Fruit fly (Drosophila melanogaster): ENCODE measurements around the gene CG4009.

The CG4009 gene

dm6 chr3R:16986181-16987074 lies 49.4 kb downstream of the CG4009 start (continued):
- TF ChIP-seq salr (GFP tag; optimal IDR thresholded peaks at IDR 0.05): peak; percentile 73 to 80
- TF ChIP-seq pdm3 (GFP tag; optimal IDR thresholded peaks at IDR 0.05): peak; percentile 91
- TF ChIP-seq OdsH (GFP tag; optimal IDR thresholded peaks at IDR 0.05): peak; percentile 90
- peak; percentile 84 for TF ChIP-seq CG8632 (GFP tag; optimal IDR thresholded peaks at IDR 0.05)
- TF ChIP-seq Eip93F (GFP tag; optimal IDR thresholded peaks at IDR 0.05): peak; percentile 68
- TF ChIP-seq CG31627 (GFP tag; optimal IDR thresholded peaks at IDR 0.05): peak; percentile 93
- peak; percentile 82 for TF ChIP-seq dsx (GFP tag; optimal IDR thresholded peaks at IDR 0.05; ENCODE audit: poor library complexity, severe bottlenecking)
- peak; percentile 94 for TF ChIP-seq CG32006 (GFP tag; optimal IDR thresholded peaks at IDR 0.05)
- TF ChIP-seq achi (GFP tag; optimal IDR thresholded peaks at IDR 0.05): peak; percentile 88
- peak; percentile 86 for TF ChIP-seq dac (GFP tag; optimal IDR thresholded peaks at IDR 0.05)

- TF ChIP-seq CG9139 (GFP tag; optimal IDR thresholded peaks at IDR 0.05) (no peak), Hr4 (GFP tag; optimal IDR thresholded peaks at IDR 0.05) (peak; percentile 1), CG8632 (GFP tag; optimal IDR thresholded peaks at IDR 0.05) (peak; percentile 17), CG6792 (GFP tag; optimal IDR thresholded peaks at IDR 0.05) (peak; percentile 41), fkh (GFP tag; optimal IDR thresholded peaks at IDR 0.05) (no peak), CG6163 (GFP tag; IDR thresholded peaks at IDR 0.05) (no peak), CG11294 (GFP tag; IDR thresholded peaks at IDR 0.05) (no peak), CG6854 (GFP tag; optimal IDR thresholded peaks at IDR 0.05) (no peak), CG8119 (GFP tag; IDR thresholded peaks at IDR 0.05) (no peak), Gug (GFP tag; IDR thresholded peaks at IDR 0.05) (no peak), CG3919 (GFP tag; optimal IDR thresholded peaks at IDR 0.05) (peak; percentile 12), eg (GFP tag; IDR thresholded peaks at IDR 0.05) (no peak), CG6808 (GFP tag; optimal IDR thresholded peaks at IDR 0.05) (no peak), vri (GFP tag; optimal IDR thresholded peaks at IDR 0.05) (no peak), spab (GFP tag; optimal IDR thresholded peaks at IDR 0.05) (no peak), achi (GFP tag; optimal IDR thresholded peaks at IDR 0.05) (peak; percentile 13), CG1621 (tag; optimal IDR thresholded peaks at IDR 0.05) (no peak), Sox14 (GFP tag; optimal IDR thresholded peaks at IDR 0.05) (peak; percentile 52), Sox15 (GFP tag; optimal IDR thresholded peaks at IDR 0.05) (peak; percentile 32), Sox102F (GFP tag; optimal IDR thresholded peaks at IDR 0.05) (peak; percentile 67), cyc (GFP tag; optimal IDR thresholded peaks at IDR 0.05) (peak; percentile 77), CG4318 (GFP tag; optimal IDR thresholded peaks at IDR 0.05) (no peak), Lpt (GFP tag; optimal IDR thresholded peaks at IDR 0.05) (no peak), fd85E (GFP tag; optimal IDR thresholded peaks at IDR 0.05) (no peak), Ets96B (tag; optimal IDR thresholded peaks at IDR 0.05) (no peak), CG8319 (GFP tag; optimal IDR thresholded peaks at IDR 0.05) (peak; percentile 5), Blimp-1 (GFP tag; optimal IDR thresholded peaks at IDR 0.05) (peak; percentile 20), Hr39 (GFP tag; optimal IDR thresholded peaks at IDR 0.05) (peak; percentile 82), Eip93F (GFP tag; optimal IDR thresholded peaks at IDR 0.05) (no peak), net (GFP tag; optimal IDR thresholded peaks at IDR 0.05) (no peak), salr (GFP tag; optimal IDR thresholded peaks at IDR 0.05) (no peak), CG3032 (tag; optimal IDR thresholded peaks at IDR 0.05) (no peak), lz (GFP tag; optimal IDR thresholded peaks at IDR 0.05) (peak; percentile 77), CG11902 (GFP tag; optimal IDR thresholded peaks at IDR 0.05) (peak; percentile 30), CG7368 (GFP tag; optimal IDR thresholded peaks at IDR 0.05) (no peak), CG10631 (GFP tag; optimal IDR thresholded peaks at IDR 0.05) (peak; percentile 5), CG10669 (GFP tag; optimal IDR thresholded peaks at IDR 0.05) (no peak), ss (GFP tag; optimal IDR thresholded peaks at IDR 0.05) (no peak), CG15336 (GFP tag; IDR thresholded peaks at IDR 0.05) (0 out of 2 replicates have a peak, but pooled peaks have one; percentile 16), OdsH (GFP tag; optimal IDR thresholded peaks at IDR 0.05) (peak; percentile 32), dsx (GFP tag; optimal IDR thresholded peaks at IDR 0.05; ENCODE audit: poor library complexity, severe bottlenecking) (no peak), CG16779 (tag; optimal IDR thresholded peaks at IDR 0.05) (no peak), Hr38 (GFP tag; optimal IDR thresholded peaks at IDR 0.05) (no peak)
Observed at dm6 chr3R:16985547-16985946, 50.3 kb downstream of the CG4009 start.
